Worm (Caenorhabditis elegans): ENCODE results near the gene sdz-31.

- TF ChIP-seq F37B4.10 (GFP tag; IDR thresholded peaks at IDR 0.05) (no peak), unc-62 (GFP tag; optimal IDR thresholded peaks at IDR 0.05) (no peak), F52B5.7 (tag; optimal IDR thresholded peaks at IDR 0.05) (no peak), tbp1 (GFP tag; optimal IDR thresholded peaks at IDR 0.05) (no peak), lin-35 (GFP tag; optimal IDR thresholded peaks at IDR 0.05) (no peak), nfya-2 (GFP tag; IDR thresholded peaks at IDR 0.05) (no peak), B0336.3 (GFP tag; IDR thresholded peaks at IDR 0.05) (no peak), mxl-1 (tag; optimal IDR thresholded peaks at IDR 0.05) (no peak), T26A5.8 (tag; optimal IDR thresholded peaks at IDR 0.05) (no peak), ama-1 (optimal IDR thresholded peaks at IDR 0.05) (no peak), ama-1 (GFP tag; optimal IDR thresholded peaks at IDR 0.05) (no peak), lir-1 (GFP tag; conservative IDR thresholded peaks at IDR 0.05) (no peak), him-1 (tag; optimal IDR thresholded peaks at IDR 0.05) (no peak)
Observed at ce11 chrV:9856978-9857377, 23.0 kb upstream of the sdz-31 start.

Data from whole organism, young adult.